Fruit fly (Drosophila melanogaster) whole organism, embryonic: ENCODE measurements around the gene Gen.

ENCODE experiments used
- Bgb ChIP-seq: fragments of 200-800 bp; sonication (Bioruptor generic); IDR thresholded peaks from 2 replicates; pipeline ENCODE4 v1.3.6; 2022; ENCODE audit warnings: missing biosample characterization, missing genetic modification characterization; ENCODE audit not compliant: partially characterized antibody
- Bteb2 ChIP-seq: fragments of 200-800 bp; sonication (Bioruptor generic); optimal IDR thresholded peaks from 2 replicates; lab custom pipeline; 2016; ENCODE audit warnings: missing biosample characterization, missing genetic modification characterization
- CG10147 ChIP-seq: fragments of 200-800 bp; sonication (Bioruptor generic); optimal IDR thresholded peaks from 2 replicates; lab custom pipeline; 2019; ENCODE audit warnings: missing biosample characterization, mild to moderate bottlenecking, missing genetic modification characterization, moderate library complexity
- CG10274 ChIP-seq: fragments of 200-800 bp; sonication (Bioruptor generic); optimal IDR thresholded peaks from 3 replicates; lab custom pipeline; 2017; ENCODE audit warnings: missing biosample characterization, mild to moderate bottlenecking, missing genetic modification characterization
- CG10431 ChIP-seq: fragments of 200-800 bp; sonication (Bioruptor generic); optimal IDR thresholded peaks from 3 replicates; lab custom pipeline; 2018; ENCODE audit warnings: missing biosample characterization, mild to moderate bottlenecking, missing genetic modification characterization
- CG10543 ChIP-seq: fragments of 200-800 bp; sonication (Bioruptor generic); optimal IDR thresholded peaks from 3 replicates; lab custom pipeline; 2017; ENCODE audit warnings: missing biosample characterization, mild to moderate bottlenecking, missing genetic modification characterization, moderate library complexity
- CG13424 ChIP-seq: fragments of 200-800 bp; sonication (Bioruptor generic); optimal IDR thresholded peaks from 2 replicates; lab custom pipeline; 2019; ENCODE audit warnings: missing biosample characterization, mild to moderate bottlenecking, missing genetic modification characterization, moderate library complexity
- CG15073 ChIP-seq: fragments of 200-800 bp; sonication (Bioruptor generic); optimal IDR thresholded peaks from 2 replicates; lab custom pipeline; 2016; ENCODE audit warnings: missing biosample characterization, missing genetic modification characterization
- CG1602 ChIP-seq: fragments of 200-800 bp; sonication (Bioruptor generic); optimal IDR thresholded peaks from 3 replicates; lab custom pipeline; 2016; ENCODE audit warnings: missing biosample characterization, missing genetic modification characterization
- CG17186 ChIP-seq: fragments of 200-800 bp; sonication (Bioruptor generic); optimal IDR thresholded peaks from 3 replicates; lab custom pipeline; 2017; ENCODE audit warnings: missing biosample characterization, missing genetic modification reagents, missing genetic modification characterization
- CG18619 ChIP-seq: fragments of 200-800 bp; sonication (Bioruptor generic); optimal IDR thresholded peaks from 3 replicates; lab custom pipeline; 2017; ENCODE audit warnings: missing biosample characterization, mild to moderate bottlenecking, missing genetic modification characterization
- CG32532 ChIP-seq: fragments of 200-800 bp; sonication (Bioruptor generic); IDR thresholded peaks from 2 replicates; pipeline ENCODE4 v1.3.6; 2022; ENCODE audit warnings: missing biosample characterization, missing genetic modification characterization
- CG32767 ChIP-seq: fragments of 200-800 bp; sonication (Bioruptor generic); IDR thresholded peaks from 2 replicates; pipeline ENCODE4 v1.3.6; 2022; ENCODE audit warnings: missing biosample characterization, missing genetic modification characterization
- CG3407 ChIP-seq: fragments of 200-800 bp; sonication (Bioruptor generic); optimal IDR thresholded peaks from 2 replicates; lab custom pipeline; 2018; ENCODE audit warnings: missing biosample characterization, mild to moderate bottlenecking, missing genetic modification characterization
- CG34376 ChIP-seq: fragments of 200-800 bp; sonication (Bioruptor generic); optimal IDR thresholded peaks from 2 replicates; lab custom pipeline; 2018; ENCODE audit warnings: missing biosample characterization, mild to moderate bottlenecking, missing genetic modification characterization
- CG3838 ChIP-seq: fragments of 200-800 bp; sonication (Bioruptor generic); optimal IDR thresholded peaks from 3 replicates; lab custom pipeline; 2016; ENCODE audit warnings: missing biosample characterization, missing genetic modification characterization
- CG5953 ChIP-seq: fragments of 200-800 bp; sonication (Bioruptor generic); IDR thresholded peaks from 2 replicates; pipeline ENCODE4 v1.3.6; 2022; ENCODE audit warnings: missing biosample characterization, missing genetic modification characterization
- CG7928 ChIP-seq: fragments of 200-800 bp; sonication (Bioruptor generic); optimal IDR thresholded peaks from 2 replicates; lab custom pipeline; 2017; ENCODE audit warnings: missing biosample characterization, mild to moderate bottlenecking, missing genetic modification characterization
- Chrac-16 ChIP-seq: fragments of 200-800 bp; sonication (Bioruptor generic); optimal IDR thresholded peaks from 3 replicates; lab custom pipeline; 2016; ENCODE audit warnings: missing biosample characterization, missing genetic modification characterization
- D19A ChIP-seq: fragments of 200-800 bp; optimal IDR thresholded peaks from 3 replicates; lab custom pipeline; 2019; ENCODE audit warnings: missing biosample characterization, mild to moderate bottlenecking, missing genetic modification characterization, moderate library complexity
- E2f1 ChIP-seq: fragments of 200-800 bp; sonication (Bioruptor generic); IDR thresholded peaks from 2 replicates; pipeline ENCODE4 v1.3.6; 2022; ENCODE audit warnings: missing biosample characterization, missing genetic modification characterization
- E2f2 ChIP-seq: fragments of 200-800 bp; sonication (Bioruptor generic); IDR thresholded peaks from 2 replicates; pipeline ENCODE4 v1.3.6; 2022; ENCODE audit warnings: missing biosample characterization, missing genetic modification characterization
- HLH54F ChIP-seq: fragments of 200-800 bp; sonication (Bioruptor generic); optimal IDR thresholded peaks from 3 replicates; lab custom pipeline; 2016; ENCODE audit warnings: missing biosample characterization, missing genetic modification characterization
- Hmr ChIP-seq: fragments of 200-800 bp; sonication (Bioruptor generic); optimal IDR thresholded peaks from 3 replicates; lab custom pipeline; 2017; ENCODE audit warnings: mild to moderate bottlenecking, missing biosample characterization, missing genetic modification reagents, missing genetic modification characterization
- Hr51 ChIP-seq, 2 experiments: fragments of 200-800 bp; sonication (Bioruptor generic); optimal IDR thresholded peaks; 2 replicates in 1 of 2; 3 replicates in 1 of 2; lab custom pipeline; 2016 to 2018; ENCODE audit warnings: missing biosample characterization in 2 of 2, missing genetic modification characterization in 2 of 2, mild to moderate bottlenecking in 1 of 2, moderate library complexity in 1 of 2
- Myb ChIP-seq: fragments of 200-800 bp; sonication (Bioruptor generic); optimal IDR thresholded peaks from 2 replicates; lab custom pipeline; 2016; ENCODE audit warnings: missing biosample characterization, missing genetic modification characterization
- Rfx ChIP-seq: fragments of 200-800 bp; sonication (Bioruptor generic); IDR thresholded peaks from 2 replicates; pipeline ENCODE4 v1.3.6; 2022; ENCODE audit warnings: missing biosample characterization, missing genetic modification characterization
- Scr ChIP-seq: fragments of 200-800 bp; sonication (Bioruptor generic); IDR thresholded peaks from 2 replicates; pipeline ENCODE4 v1.3.6; 2022; ENCODE audit warnings: missing biosample characterization, missing genetic modification characterization; ENCODE audit not compliant: partially characterized antibody
- Sry-β ChIP-seq: fragments of 200-800 bp; sonication (Bioruptor generic); optimal IDR thresholded peaks from 2 replicates; lab custom pipeline; 2018; ENCODE audit warnings: missing biosample characterization, mild to moderate bottlenecking, missing genetic modification characterization, moderate library complexity
- Usf ChIP-seq: fragments of 200-800 bp; sonication (Bioruptor generic); optimal IDR thresholded peaks from 2 replicates; lab custom pipeline; 2017; ENCODE audit warnings: missing genotype, missing biosample characterization, missing genetic modification characterization
- ase ChIP-seq: fragments of 200-800 bp; sonication (Bioruptor generic); IDR thresholded peaks from 3 replicates; pipeline ENCODE4 v1.3.6; 2022; ENCODE audit warnings: missing biosample characterization, missing genetic modification characterization
- bab2 ChIP-seq: fragments of 200-800 bp; sonication (Bioruptor generic); optimal IDR thresholded peaks from 2 replicates; lab custom pipeline; 2016; ENCODE audit warnings: missing biosample characterization, missing genetic modification characterization
- bigmax ChIP-seq: fragments of 200-800 bp; sonication (Bioruptor generic); optimal IDR thresholded peaks from 2 replicates; lab custom pipeline; 2018; ENCODE audit warnings: missing biosample characterization, mild to moderate bottlenecking, missing genetic modification characterization
- bsh ChIP-seq, 2 experiments: fragments of 200-800 bp; sonication (Bioruptor generic); optimal IDR thresholded peaks; 2 replicates each; lab custom pipeline; 2017 to 2018; ENCODE audit warnings: mild to moderate bottlenecking in 2 of 2, missing biosample characterization in 2 of 2, missing genetic modification characterization in 2 of 2, moderate library complexity in 1 of 2
- cwo ChIP-seq: fragments of 200-800 bp; sonication (Bioruptor generic); optimal IDR thresholded peaks from 3 replicates; lab custom pipeline; 2017; ENCODE audit warnings: missing biosample characterization, missing genetic modification characterization, mild to moderate bottlenecking, moderate library complexity, missing genetic modification reagents
- emc ChIP-seq: fragments of 200-800 bp; sonication (Bioruptor generic); optimal IDR thresholded peaks from 2 replicates; lab custom pipeline; 2016; ENCODE audit warnings: missing biosample characterization, missing genetic modification characterization
- esg ChIP-seq: fragments of 200-800 bp; sonication (Bioruptor generic); conservative IDR thresholded peaks from 2 replicates; pipeline ENCODE4 v1.3.6; 2022; ENCODE audit warnings: missing biosample characterization, missing genetic modification characterization
- fd64A ChIP-seq: fragments of 200-800 bp; sonication (Bioruptor generic); optimal IDR thresholded peaks from 3 replicates; lab custom pipeline; 2018; ENCODE audit warnings: missing biosample characterization, mild to moderate bottlenecking, missing genetic modification characterization
- gem ChIP-seq: fragments of 200-800 bp; sonication (Bioruptor generic); optimal IDR thresholded peaks from 2 replicates; lab custom pipeline; 2019; ENCODE audit warnings: missing biosample characterization, mild to moderate bottlenecking, missing genetic modification characterization, moderate library complexity
- gt ChIP-seq: fragments of 200-800 bp; sonication (Bioruptor generic); IDR thresholded peaks from 2 replicates; pipeline ENCODE4 v1.3.6; 2022; ENCODE audit warnings: missing biosample characterization, missing genetic modification characterization
- kni ChIP-seq: fragments of 200-800 bp; sonication (Bioruptor generic); optimal IDR thresholded peaks from 3 replicates; lab custom pipeline; 2017; ENCODE audit warnings: mild to moderate bottlenecking, missing biosample characterization, missing genetic modification reagents, missing genetic modification characterization
- lbe ChIP-seq: fragments of 200-800 bp; sonication (Bioruptor generic); optimal IDR thresholded peaks from 2 replicates; lab custom pipeline; 2016; ENCODE audit warnings: missing biosample characterization, mild to moderate bottlenecking, missing genetic modification characterization
- nom ChIP-seq: fragments of 200-800 bp; sonication (Bioruptor generic); optimal IDR thresholded peaks from 2 replicates; lab custom pipeline; 2017; ENCODE audit warnings: missing biosample characterization, missing genetic modification characterization, mild to moderate bottlenecking, moderate library complexity, missing genetic modification reagents
- sqz ChIP-seq: fragments of 200-800 bp; sonication (Bioruptor generic); optimal IDR thresholded peaks from 3 replicates; lab custom pipeline; 2018; ENCODE audit warnings: missing biosample characterization, mild to moderate bottlenecking, missing genetic modification characterization
- vnd ChIP-seq: fragments of 200-800 bp; sonication (Bioruptor generic); IDR thresholded peaks from 3 replicates; pipeline ENCODE4 v1.3.6; 2022; ENCODE audit warnings: missing biosample characterization, missing genetic modification characterization; ENCODE audit not compliant: partially characterized antibody

Gene Gen

dm6 chr3L:5186807-5187571 is 34.8 kb upstream of the Gen start (continued):
- TF ChIP-seq Hr51 (GFP tag; optimal IDR thresholded peaks at IDR 0.05; lab: Kevin White, UChicago) (peak; percentile 68 to 89), CG17186 (GFP tag; lab: Kevin White, UChicago) (peak; percentile 69), CG5953 (peak; percentile 82), CG15073 (peak; percentile 45), emc (GFP tag; lab: Kevin White, UChicago) (peak; percentile 75), Myb (GFP tag; lab: Kevin White, UChicago) (peak; percentile 58), CG3838 (GFP tag; lab: Kevin White, UChicago) (peak; percentile 36), sqz (GFP tag; lab: Kevin White, UChicago) (peak; percentile 94), D19A (tag; lab: Kevin White, UChicago) (peak; percentile 90), HLH54F (GFP tag; lab: Kevin White, UChicago) (peak; percentile 83), E2f1 (GFP tag; lab: Robert Waterston, UW) (peak; percentile 90), CG7928 (GFP tag; lab: Kevin White, UChicago) (peak; percentile 51), CG13424 (tag; lab: Kevin White, UChicago) (peak; percentile 85), CG10431 (GFP tag; lab: Kevin White, UChicago) (peak; percentile 59), Usf (GFP tag; lab: Kevin White, UChicago) (peak; percentile 85), Sry-β (GFP tag; lab: Kevin White, UChicago) (peak; percentile 10), gem (tag; lab: Kevin White, UChicago) (peak; percentile 95)

dm6 chr3L:5184860-5185639 is 32.9 kb upstream of the Gen start:
- TF ChIP-seq CG32767 (GFP tag; lab: Robert Waterston, UW) (peak; percentile 42; the same call in 1 of the 2 replicates), Bteb2 (GFP tag; lab: Kevin White, UChicago) (peak; percentile 19), CG10147 (peak; percentile 8), CG3407 (GFP tag; lab: Kevin White, UChicago) (no peak), esg (GFP tag; lab: Robert Waterston, UW) (peak; percentile 58; the same call in 1 of the 2 replicates), kni (GFP tag; lab: Kevin White, UChicago) (peak; percentile 7), Chrac-16 (GFP tag; lab: Kevin White, UChicago) (peak; percentile 37), bab2 (peak; percentile 17), bigmax (no peak), lbe (GFP tag; lab: Kevin White, UChicago) (no peak), E2f2 (GFP tag; lab: Robert Waterston, UW) (peak; percentile 19; the same call in 1 of the 2 replicates), fd64A (GFP tag; lab: Kevin White, UChicago) (peak; percentile 10), CG1602 (GFP tag; lab: Kevin White, UChicago) (peak; percentile 46), ase (GFP tag; lab: Robert Waterston, UW) (no peak), CG34376 (peak; percentile 9), CG10274 (GFP tag; lab: Kevin White, UChicago) (peak; percentile 34), Hmr (peak; percentile 55), bsh (GFP tag; optimal IDR thresholded peaks at IDR 0.05; lab: Kevin White, UChicago) (peak in 1 of 2 experiments; percentile 25), Scr (GFP tag; lab: Robert Waterston, UW) (peak; percentile 47), cwo (GFP tag; lab: Kevin White, UChicago) (peak; percentile 58), CG10543 (GFP tag; lab: Kevin White, UChicago) (peak; percentile 56), Rfx (peak; percentile 39), vnd (GFP tag; lab: Robert Waterston, UW) (no peak), CG18619 (GFP tag; lab: Kevin White, UChicago) (peak; percentile 83), CG32532 (GFP tag; lab: Robert Waterston, UW) (peak; percentile 60), nom (GFP tag; lab: Kevin White, UChicago) (peak; percentile 9), gt (no peak), Bgb (GFP tag; lab: Robert Waterston, UW) (peak; percentile 35; the same call in 1 of the 2 replicates)
